Worm (Caenorhabditis elegans) whole organism, L4 larva: ENCODE results near the gene his-62.

ENCODE experiments used
- D1046.2 ChIP-seq: fragments of 200-800 bp; sonication (Bioruptor generic); IDR thresholded peaks from 2 replicates; pipeline ENCODE4 v1.3.6; 2022; ENCODE audit warnings: missing genetic modification characterization, missing compliant biosample characterization
- F10B5.3 ChIP-seq: sonication (generic microtip); optimal IDR thresholded peaks from 2 replicates; lab custom pipeline; 2016; ENCODE audit warnings: mild to moderate bottlenecking, missing genetic modification characterization, missing compliant biosample characterization
- F26F4.8 ChIP-seq: fragments of 200-800 bp; sonication (Bioruptor generic); conservative IDR thresholded peaks from 2 replicates; pipeline ENCODE4 v1.3.6; 2022; ENCODE audit warnings: missing genetic modification characterization, missing compliant biosample characterization
- F44E2.7 ChIP-seq: fragments of 200-800 bp; sonication (Bioruptor generic); IDR thresholded peaks from 2 replicates; pipeline ENCODE4 v2.1.2; 2022; ENCODE audit warnings: missing genetic modification characterization, missing compliant biosample characterization
- F49E8.2 ChIP-seq: sonication (generic microtip); optimal IDR thresholded peaks from 2 replicates; lab custom pipeline; 2016; ENCODE audit warnings: missing compliant biosample characterization, mild to moderate bottlenecking, missing genetic modification characterization, borderline replicate concordance
- T20F7.1 ChIP-seq: fragments of 200-800 bp; sonication (Bioruptor generic); optimal IDR thresholded peaks from 2 replicates; lab custom pipeline; 2018; ENCODE audit warnings: mild to moderate bottlenecking, missing genetic modification characterization, missing compliant biosample characterization
- ZK546.5 ChIP-seq, 2 experiments: sonication (generic microtip); optimal IDR thresholded peaks; 2 replicates each; lab custom pipeline; 2017; ENCODE audit warnings: missing biosample characterization in 2 of 2, missing genetic modification characterization in 2 of 2
- aly-2 ChIP-seq: sonication (generic microtip); optimal IDR thresholded peaks from 2 replicates; lab custom pipeline; 2018; ENCODE audit warnings: missing biosample characterization, missing genetic modification characterization
- arid-1 ChIP-seq: fragments of 200-800 bp; sonication (Bioruptor generic); conservative IDR thresholded peaks from 2 replicates; pipeline ENCODE4 v1.3.6; 2022; ENCODE audit warnings: missing genetic modification reagents, missing genetic modification characterization, missing compliant biosample characterization
- ceh-20 ChIP-seq: fragments of 200-800 bp; sonication (Bioruptor generic); IDR thresholded peaks from 2 replicates; pipeline ENCODE4 v1.3.6; 2022; ENCODE audit warnings: missing genetic modification reagents, missing genetic modification characterization, missing compliant biosample characterization
- ceh-28 ChIP-seq: fragments of 150-350 bp; optimal IDR thresholded peaks from 2 replicates; lab custom pipeline; 2014; ENCODE audit warnings: missing biosample characterization, missing genetic modification reagents, missing genetic modification characterization
- ceh-32 ChIP-seq: sonication (generic microtip); optimal IDR thresholded peaks from 2 replicates; lab custom pipeline; 2016; ENCODE audit warnings: mild to moderate bottlenecking, missing genetic modification characterization, missing compliant biosample characterization; ENCODE audit not compliant: poor library complexity
- ceh-44 ChIP-seq: fragments of 200-800 bp; sonication (Bioruptor generic); IDR thresholded peaks from 2 replicates; pipeline ENCODE4 v1.3.6; 2022; ENCODE audit warnings: missing genetic modification reagents, missing genetic modification characterization, missing compliant biosample characterization
- ceh-62 ChIP-seq: sonication (generic microtip); optimal IDR thresholded peaks from 2 replicates; lab custom pipeline; 2017; ENCODE audit warnings: missing biosample characterization, missing genetic modification characterization
- ctbp-1 ChIP-seq: fragments of 200-800 bp; sonication (Bioruptor generic); IDR thresholded peaks from 2 replicates; pipeline ENCODE4 v1.3.6; 2022; ENCODE audit warnings: missing genetic modification reagents, missing genetic modification characterization, missing compliant biosample characterization
- daf-12 ChIP-seq: fragments of 150-350 bp; optimal IDR thresholded peaks from 2 replicates; lab custom pipeline; 2014; ENCODE audit warnings: missing biosample characterization, missing genetic modification reagents, missing genetic modification characterization
- daf-8 ChIP-seq: fragments of 200-800 bp; sonication (Bioruptor generic); IDR thresholded peaks from 2 replicates; pipeline ENCODE4 v1.3.6; 2022; ENCODE audit warnings: missing genetic modification characterization, missing compliant biosample characterization
- dpl-1 ChIP-seq: fragments of 150-350 bp; optimal IDR thresholded peaks from 2 replicates; lab custom pipeline; 2014; ENCODE audit warnings: missing biosample characterization, missing genetic modification reagents, missing genetic modification characterization
- egl-43 ChIP-seq: fragments of 200-800 bp; sonication (Bioruptor generic); IDR thresholded peaks from 2 replicates; pipeline ENCODE4 v1.3.6; 2022; ENCODE audit warnings: missing genetic modification reagents, missing genetic modification characterization, missing compliant biosample characterization
- fos-1 ChIP-seq: fragments of 150-350 bp; optimal IDR thresholded peaks from 2 replicates; lab custom pipeline; 2014; ENCODE audit warnings: missing biosample characterization, missing genetic modification characterization
- gei-8 ChIP-seq: fragments of 200-800 bp; sonication (Bioruptor generic); optimal IDR thresholded peaks from 2 replicates; lab custom pipeline; 2018; ENCODE audit warnings: mild to moderate bottlenecking, missing genetic modification characterization, missing compliant biosample characterization
- hif-1 ChIP-seq, 2 experiments: sonication (generic microtip); optimal IDR thresholded peaks; 2 replicates each; lab custom pipeline; 2016 to 2017; ENCODE audit warnings: missing compliant biosample characterization in 2 of 2, missing genetic modification characterization in 2 of 2, missing genetic modification reagents in 2 of 2, missing genotype in 2 of 2, mild to moderate bottlenecking in 1 of 2
- hlh-11 ChIP-seq: fragments of 200-800 bp; sonication (Bioruptor generic); optimal IDR thresholded peaks from 2 replicates; lab custom pipeline; 2018; ENCODE audit warnings: mild to moderate bottlenecking, missing genetic modification characterization, missing compliant biosample characterization
- hlh-30 ChIP-seq: sonication (generic microtip); optimal IDR thresholded peaks from 2 replicates; lab custom pipeline; 2017; ENCODE audit warnings: antibody characterized with exemption, mild to moderate bottlenecking, missing genetic modification characterization, missing compliant biosample characterization; ENCODE audit not compliant: insufficient read depth
- lin-1 ChIP-seq: fragments of 200-800 bp; sonication (Bioruptor generic); IDR thresholded peaks from 2 replicates; pipeline ENCODE4 v1.3.6; 2022; ENCODE audit warnings: missing genetic modification reagents, missing genetic modification characterization, missing compliant biosample characterization
- lin-13 ChIP-seq: fragments of 150-350 bp; optimal IDR thresholded peaks from 2 replicates; lab custom pipeline; 2014; ENCODE audit warnings: missing biosample characterization, missing genetic modification reagents, missing genetic modification characterization
- lin-29 ChIP-seq: fragments of 200-800 bp; sonication (Bioruptor generic); IDR thresholded peaks from 2 replicates; pipeline ENCODE4 v1.3.6; 2022; ENCODE audit warnings: missing genetic modification reagents, missing genetic modification characterization, missing compliant biosample characterization
- lin-38 ChIP-seq: fragments of 200-800 bp; sonication (Bioruptor generic); IDR thresholded peaks from 2 replicates; pipeline ENCODE4 v1.3.6; 2022; ENCODE audit warnings: missing genetic modification reagents, missing genetic modification characterization, missing compliant biosample characterization
- lir-3 ChIP-seq: sonication (generic microtip); optimal IDR thresholded peaks from 2 replicates; lab custom pipeline; 2016; ENCODE audit warnings: mild to moderate bottlenecking, missing genetic modification characterization, missing compliant biosample characterization
- mdl-1 ChIP-seq, 2 experiments: fragments of 150-350 bp in 1 of 2; sonication (generic microtip) in 1 of 2; optimal IDR thresholded peaks; 2 replicates each; lab custom pipeline; 2014 to 2017; ENCODE audit warnings: missing biosample characterization in 2 of 2, missing genetic modification characterization in 2 of 2
- mdt-29 ChIP-seq: fragments of 200-800 bp; sonication (Bioruptor generic); IDR thresholded peaks from 2 replicates; pipeline ENCODE4 v1.3.6; 2022; ENCODE audit warnings: missing genetic modification reagents, missing genetic modification characterization, missing compliant biosample characterization
- mxl-2 ChIP-seq: fragments of 200-800 bp; sonication (Bioruptor generic); conservative IDR thresholded peaks from 2 replicates; pipeline ENCODE4 v1.3.6; 2022; ENCODE audit warnings: missing genetic modification reagents, missing genetic modification characterization, missing compliant biosample characterization
- nhr-10 ChIP-seq: fragments of 150-350 bp; optimal IDR thresholded peaks from 2 replicates; lab custom pipeline; 2014; ENCODE audit warnings: missing biosample characterization, missing genetic modification characterization
- nhr-111 ChIP-seq: fragments of 200-800 bp; sonication (Bioruptor generic); optimal IDR thresholded peaks from 2 replicates; lab custom pipeline; 2018; ENCODE audit warnings: mild to moderate bottlenecking, missing genetic modification characterization, missing compliant biosample characterization
- nhr-237 ChIP-seq: sonication (generic microtip); optimal IDR thresholded peaks from 2 replicates; lab custom pipeline; 2017; ENCODE audit warnings: missing biosample characterization, missing genetic modification characterization
- nhr-25 ChIP-seq: sonication (generic microtip); optimal IDR thresholded peaks from 2 replicates; lab custom pipeline; 2017; ENCODE audit warnings: missing genetic modification characterization, mild to moderate bottlenecking, missing compliant biosample characterization, antibody characterized with exemption, moderate library complexity, borderline replicate concordance; ENCODE audit not compliant: insufficient read depth
- nhr-42 ChIP-seq: fragments of 200-800 bp; sonication (Bioruptor generic); IDR thresholded peaks from 2 replicates; pipeline ENCODE4 v1.3.6; 2022; ENCODE audit warnings: missing genetic modification characterization, missing compliant biosample characterization
- nhr-48 ChIP-seq: sonication (generic microtip); optimal IDR thresholded peaks from 2 replicates; lab custom pipeline; 2016; ENCODE audit warnings: mild to moderate bottlenecking, missing genetic modification characterization, missing compliant biosample characterization
- nhr-6 ChIP-seq: fragments of 150-350 bp; optimal IDR thresholded peaks from 2 replicates; lab custom pipeline; 2014; ENCODE audit warnings: missing biosample characterization, missing genetic modification characterization
- nhr-77 ChIP-seq: fragments of 150-350 bp; optimal IDR thresholded peaks from 2 replicates; lab custom pipeline; 2014; ENCODE audit warnings: missing biosample characterization, missing genetic modification characterization
- php-3 ChIP-seq: fragments of 200-800 bp; sonication (Bioruptor generic); IDR thresholded peaks from 2 replicates; pipeline ENCODE4 v1.3.6; 2022; ENCODE audit warnings: missing genetic modification reagents, missing genetic modification characterization, missing compliant biosample characterization
- pqm-1 ChIP-seq: sonication (generic microtip); optimal IDR thresholded peaks from 2 replicates; lab custom pipeline; 2017; ENCODE audit warnings: missing biosample characterization, missing genetic modification characterization
- rbr-2 ChIP-seq: sonication (generic microtip); optimal IDR thresholded peaks from 2 replicates; lab custom pipeline; 2016; ENCODE audit warnings: missing genotype, missing genetic modification characterization, missing compliant biosample characterization
- sdz-12 ChIP-seq: fragments of 200-800 bp; sonication (Bioruptor generic); optimal IDR thresholded peaks from 2 replicates; lab custom pipeline; 2018; ENCODE audit warnings: mild to moderate bottlenecking, missing genetic modification characterization, missing compliant biosample characterization
- set-16 ChIP-seq: fragments of 200-800 bp; sonication (Bioruptor generic); IDR thresholded peaks from 2 replicates; pipeline ENCODE4 v1.3.6; 2022; ENCODE audit warnings: missing genetic modification reagents, missing genetic modification characterization, missing compliant biosample characterization
- spr-1 ChIP-seq: sonication (generic microtip); optimal IDR thresholded peaks from 2 replicates; lab custom pipeline; 2016; ENCODE audit warnings: mild to moderate bottlenecking, missing genetic modification characterization, missing compliant biosample characterization
- spr-3 ChIP-seq: fragments of 200-800 bp; sonication (Bioruptor generic); optimal IDR thresholded peaks from 2 replicates; lab custom pipeline; 2018; ENCODE audit warnings: mild to moderate bottlenecking, missing genetic modification characterization, missing compliant biosample characterization
- vab-7 ChIP-seq: fragments of 200-800 bp; sonication (Bioruptor generic); IDR thresholded peaks from 2 replicates; pipeline ENCODE4 v1.3.6; 2022; ENCODE audit warnings: missing genetic modification reagents, missing genetic modification characterization, missing compliant biosample characterization
- zip-2 ChIP-seq: fragments of 150-350 bp; optimal IDR thresholded peaks from 2 replicates; lab custom pipeline; 2014; ENCODE audit warnings: missing biosample characterization, missing genetic modification characterization
- ztf-7 ChIP-seq: fragments of 150-350 bp; optimal IDR thresholded peaks from 2 replicates; lab custom pipeline; 2014; ENCODE audit warnings: missing biosample characterization, missing genetic modification characterization

his-62 gene

DNA sequence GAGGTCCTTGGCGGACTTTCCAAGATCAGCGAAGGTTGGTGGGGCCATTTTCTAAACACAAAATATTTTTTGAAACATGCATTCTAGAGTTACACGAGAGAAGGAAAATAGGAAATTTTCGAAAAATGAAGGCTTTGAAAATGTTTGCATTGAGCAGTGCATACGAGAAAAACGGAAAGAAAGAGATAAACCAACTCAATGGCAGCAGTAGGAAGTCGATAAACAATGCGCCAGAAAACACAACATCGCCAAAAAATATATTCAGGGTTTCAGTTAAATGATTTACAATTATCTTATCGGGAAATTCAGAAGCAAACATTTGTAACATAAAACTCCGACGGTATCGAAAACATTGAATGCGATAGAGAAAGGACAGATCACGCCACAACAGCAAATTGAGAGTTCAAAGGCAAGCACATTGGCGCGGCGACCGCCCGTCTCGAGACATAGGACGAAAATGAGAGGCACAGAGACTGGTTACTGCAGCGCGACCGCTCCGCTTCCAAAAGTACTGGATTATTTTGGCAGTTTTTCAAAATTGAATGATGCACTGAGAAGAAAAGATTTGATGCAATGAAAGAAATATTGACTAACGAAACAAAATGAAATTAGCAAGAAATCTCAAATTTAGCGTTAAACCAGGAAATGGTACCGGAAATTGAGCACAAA is 21.6 kb downstream of the his-62 start, which contains the start of the genes vdac-1 and R05G6.5 (continued):
- TF ChIP-seq ceh-44 (GFP tag; lab: Robert Waterston, UW) (no peak), lin-38 (GFP tag; lab: Robert Waterston, UW) (peak; percentile 67), spr-1 (peak; percentile 16), nhr-237 (tag; lab: Kevin White, UChicago) (no peak), nhr-77 (tag; lab: Kevin White, UChicago) (peak; percentile 90), nhr-10 (peak; percentile 50), daf-12 (tag; lab: Kevin White, UChicago) (no peak), arid-1 (GFP tag; lab: Robert Waterston, UW) (no peak), zip-2 (tag; lab: Kevin White, UChicago) (peak; percentile 10), lir-3 (tag; lab: Kevin White, UChicago) (no peak), php-3 (peak; percentile 74; the same call in 1 of the 2 replicates), nhr-6 (peak; percentile 89), egl-43 (GFP tag; lab: Robert Waterston, UW) (no peak), dpl-1 (GFP tag; lab: Kevin White, UChicago) (peak; percentile 89), nhr-42 (GFP tag; lab: Robert Waterston, UW) (peak; percentile 71; the same call in 1 of the 2 replicates), nhr-48 (tag; lab: Kevin White, UChicago) (peak; percentile 11), lin-29 (GFP tag; lab: Robert Waterston, UW) (0 out of 2 replicates have a peak, but pooled peaks have one; percentile 22), sdz-12 (GFP tag; lab: Kevin White, UChicago) (no peak), fos-1 (no peak), ztf-7 (tag; lab: Kevin White, UChicago) (peak; percentile 22), mdt-29 (GFP tag; lab: Robert Waterston, UW) (no peak), F26F4.8 (GFP tag; lab: Robert Waterston, UW) (no peak), F49E8.2 (tag; lab: Kevin White, UChicago) (no peak), lin-13 (peak; percentile 72), set-16 (GFP tag; lab: Robert Waterston, UW) (no peak), lin-1 (peak; percentile 65; the same call in 1 of the 2 replicates), nhr-25 (peak; percentile 84), T20F7.1 (peak; percentile 88), gei-8 (no peak), F44E2.7 (GFP tag; lab: Robert Waterston, UW) (0 out of 2 replicates have a peak, but pooled peaks have one; percentile 21), hif-1 (tag; optimal IDR thresholded peaks at IDR 0.05; lab: Kevin White, UChicago) (peak; percentile 3 to 63), ceh-28 (tag; lab: Kevin White, UChicago) (no peak), pqm-1 (tag; lab: Kevin White, UChicago) (peak; percentile 83), ceh-62 (tag; lab: Kevin White, UChicago) (no peak), mdl-1 (tag; optimal IDR thresholded peaks at IDR 0.05; lab: Kevin White, UChicago) (peak in 1 of 2 experiments; percentile 78), hlh-30 (tag; lab: Kevin White, UChicago) (peak; percentile 92), ctbp-1 (GFP tag; lab: Robert Waterston, UW) (peak; percentile 63; the same call in 1 of the 2 replicates), aly-2 (tag; lab: Kevin White, UChicago) (no peak), daf-8 (GFP tag; lab: Robert Waterston, UW) (no peak), ceh-20 (GFP tag; lab: Robert Waterston, UW) (peak; percentile 84), hlh-11 (peak; percentile 95), D1046.2 (GFP tag; lab: Robert Waterston, UW) (no peak), rbr-2 (peak; percentile 72), vab-7 (GFP tag; lab: Robert Waterston, UW) (peak; percentile 57), F10B5.3 (no peak), nhr-111 (GFP tag; lab: Kevin White, UChicago) (no peak), spr-3 (GFP tag; lab: Kevin White, UChicago) (no peak), mxl-2 (GFP tag; lab: Robert Waterston, UW) (no peak), ZK546.5 (tag; optimal IDR thresholded peaks at IDR 0.05; lab: Kevin White, UChicago) (no peak), ceh-32 (no peak)
